Fruit fly (Drosophila melanogaster) whole organism, prepupa: ENCODE data around the gene tefu.

Experiments
- Blimp-1 ChIP-seq: fragments of 200-800 bp; sonication (Bioruptor generic); optimal IDR thresholded peaks from 3 replicates; lab custom pipeline; 2017; ENCODE audit warnings: missing biosample characterization, missing genetic modification characterization, mild to moderate bottlenecking, moderate library complexity, missing genetic modification reagents
- CG11294 ChIP-seq: fragments of 200-800 bp; sonication (Bioruptor generic); IDR thresholded peaks from 2 replicates; pipeline ENCODE4 v1.3.6; 2022; ENCODE audit warnings: missing biosample characterization, missing genetic modification characterization
- CG34406 ChIP-seq: fragments of 200-800 bp; sonication (Bioruptor generic); optimal IDR thresholded peaks from 3 replicates; lab custom pipeline; 2016; ENCODE audit warnings: missing biosample characterization, missing genetic modification characterization
- CG4318 ChIP-seq: fragments of 200-800 bp; sonication (Bioruptor generic); optimal IDR thresholded peaks from 3 replicates; lab custom pipeline; 2017; ENCODE audit warnings: missing biosample characterization, mild to moderate bottlenecking, missing genetic modification characterization
- CG6854 ChIP-seq: fragments of 200-800 bp; sonication (Bioruptor generic); optimal IDR thresholded peaks from 2 replicates; lab custom pipeline; 2017; ENCODE audit warnings: missing biosample characterization, mild to moderate bottlenecking, missing genetic modification characterization
- CG7368 ChIP-seq: fragments of 200-800 bp; sonication (Bioruptor generic); optimal IDR thresholded peaks from 3 replicates; lab custom pipeline; 2016; ENCODE audit warnings: missing biosample characterization, missing genetic modification characterization
- CG9139 ChIP-seq: fragments of 200-800 bp; sonication (Bioruptor generic); optimal IDR thresholded peaks from 3 replicates; lab custom pipeline; 2017; ENCODE audit warnings: missing biosample characterization, mild to moderate bottlenecking, missing genetic modification characterization
- Ets96B ChIP-seq: fragments of 200-800 bp; optimal IDR thresholded peaks from 2 replicates; lab custom pipeline; 2019; ENCODE audit warnings: missing biosample characterization, mild to moderate bottlenecking, missing genetic modification characterization, moderate library complexity
- Gug ChIP-seq: fragments of 200-800 bp; sonication (Bioruptor generic); IDR thresholded peaks from 2 replicates; pipeline ENCODE4 v1.3.6; 2022; ENCODE audit warnings: missing biosample characterization, missing genetic modification characterization
- Lpt ChIP-seq: fragments of 200-800 bp; sonication (Bioruptor generic); optimal IDR thresholded peaks from 3 replicates; lab custom pipeline; 2016; ENCODE audit warnings: missing biosample characterization, missing genetic modification characterization
- acj6 ChIP-seq: fragments of 200-800 bp; sonication (Bioruptor generic); optimal IDR thresholded peaks from 3 replicates; lab custom pipeline; 2016; ENCODE audit warnings: missing biosample characterization, missing genetic modification characterization
- spab ChIP-seq: fragments of 200-800 bp; sonication (Bioruptor generic); optimal IDR thresholded peaks from 2 replicates; lab custom pipeline; 2017; ENCODE audit warnings: missing biosample characterization, mild to moderate bottlenecking, missing genetic modification characterization, missing genetic modification reagents
- topi ChIP-seq: fragments of 200-800 bp; sonication (Bioruptor generic); optimal IDR thresholded peaks from 3 replicates; lab custom pipeline; 2016; ENCODE audit warnings: missing biosample characterization, missing genetic modification characterization

DNA sequence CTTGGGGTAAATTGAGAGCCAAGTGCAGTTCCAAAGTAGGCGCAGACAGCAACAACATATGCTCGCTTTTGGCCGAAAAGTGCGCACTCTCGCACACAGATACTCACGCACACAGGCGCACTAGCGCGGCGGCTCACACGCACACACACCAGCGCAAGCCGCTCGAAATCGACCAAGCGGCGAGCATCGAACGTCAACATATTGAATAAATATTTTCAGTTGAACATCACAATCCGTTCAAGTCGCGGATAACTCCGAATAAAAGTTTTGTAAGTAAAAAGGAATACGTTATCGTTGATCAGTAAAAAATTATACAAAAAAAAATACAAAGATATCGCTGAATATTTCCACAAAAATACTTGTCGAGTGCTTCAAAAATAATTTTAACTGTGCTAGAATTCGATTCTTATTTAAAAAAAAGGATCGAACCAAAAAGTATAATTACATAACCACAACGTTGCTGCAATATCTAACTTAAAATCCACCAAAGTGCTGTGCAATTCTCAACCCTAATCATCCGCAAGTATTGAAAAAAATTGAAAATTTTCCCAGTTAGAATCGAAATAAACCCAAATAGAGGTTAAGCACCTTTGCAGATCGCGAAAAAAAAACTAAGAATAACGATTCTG lies 39.4 kb upstream of the tefu start:
- TF ChIP-seq CG4318 (GFP tag; lab: Kevin White, UChicago) = no peak
- no peak for TF ChIP-seq topi (GFP tag; lab: Kevin White, UChicago)
- TF ChIP-seq Lpt = no peak
- TF ChIP-seq CG11294 (GFP tag; lab: Robert Waterston, UW) = no peak
- TF ChIP-seq Gug (GFP tag; lab: Robert Waterston, UW) = no peak
- no peak for TF ChIP-seq acj6 (GFP tag; lab: Kevin White, UChicago)
- no peak for TF ChIP-seq Blimp-1 (GFP tag; lab: Kevin White, UChicago)
- no peak for TF ChIP-seq CG7368 (GFP tag; lab: Kevin White, UChicago)
- TF ChIP-seq CG9139 (GFP tag; lab: Kevin White, UChicago) = no peak
- no peak for TF ChIP-seq Ets96B
- TF ChIP-seq CG34406 = no peak
- no peak for TF ChIP-seq spab (GFP tag; lab: Kevin White, UChicago)
- TF ChIP-seq CG6854 (GFP tag; lab: Kevin White, UChicago) = no peak
